Worm (Caenorhabditis elegans) whole organism, L3 larva: ENCODE data around the gene F57G9.7.

Source experiments
- ceh-82 ChIP-seq: fragments of 150-350 bp; optimal IDR thresholded peaks from 2 replicates; lab custom pipeline; 2014; ENCODE audit warnings: missing biosample characterization, missing genetic modification characterization
- elt-1 ChIP-seq: fragments of 150-350 bp; optimal IDR thresholded peaks from 2 replicates; lab custom pipeline; 2014; ENCODE audit warnings: missing biosample characterization, missing genetic modification characterization
- fkh-10 ChIP-seq: sonication (generic microtip); optimal IDR thresholded peaks from 2 replicates; lab custom pipeline; 2017; ENCODE audit warnings: missing biosample characterization, missing genetic modification reagents, missing genetic modification characterization
- nfya-1 ChIP-seq: sonication (generic microtip); optimal IDR thresholded peaks from 2 replicates; lab custom pipeline; 2017; ENCODE audit warnings: missing genetic modification characterization, mild to moderate bottlenecking, missing compliant biosample characterization, antibody characterized with exemption, moderate library complexity; ENCODE audit not compliant: insufficient read depth
- nhr-237 ChIP-seq: fragments of 150-350 bp; optimal IDR thresholded peaks from 2 replicates; lab custom pipeline; 2014; ENCODE audit warnings: missing biosample characterization, missing genetic modification characterization
- nhr-77 ChIP-seq: fragments of 150-350 bp; optimal IDR thresholded peaks from 2 replicates; lab custom pipeline; 2014; ENCODE audit warnings: missing biosample characterization, missing genetic modification characterization
- skn-1 ChIP-seq: fragments of 150-350 bp; optimal IDR thresholded peaks from 2 replicates; lab custom pipeline; 2014; ENCODE audit warnings: missing biosample characterization, missing genetic modification characterization

- TF ChIP-seq elt-1, result no peak
- TF ChIP-seq nhr-237 (tag; lab: Kevin White, UChicago), result no peak
- no peak for TF ChIP-seq ceh-82 (tag; lab: Kevin White, UChicago)
- no peak for TF ChIP-seq skn-1
- no peak for TF ChIP-seq nhr-77 (tag; lab: Kevin White, UChicago)
- TF ChIP-seq nfya-1 (tag; lab: Kevin White, UChicago), result no peak
- no peak for TF ChIP-seq fkh-10 (GFP tag; lab: Kevin White, UChicago)
Observed at ce11 chrII:12387487-12387886, 10.1 kb downstream of the F57G9.7 start.
